Fruit fly (Drosophila melanogaster) whole organism, embryonic: Measurements from ENCODE around the gene Scgalpha.
A peak's percentile ranks its signal among the peaks of the same experiment; 100 is the strongest.

Experiments used
- Antp ChIP-seq: fragments of 200-800 bp; sonication (Bioruptor generic); optimal IDR thresholded peaks from 3 replicates; lab custom pipeline; 2016; ENCODE audit warnings: missing biosample characterization, missing genetic modification characterization
- BtbVII ChIP-seq: fragments of 200-800 bp; sonication (Bioruptor generic); optimal IDR thresholded peaks from 3 replicates; lab custom pipeline; 2017; ENCODE audit warnings: missing biosample characterization, mild to moderate bottlenecking, missing genetic modification characterization
- CG10959 ChIP-seq: fragments of 200-800 bp; sonication (Bioruptor generic); IDR thresholded peaks from 2 replicates; pipeline ENCODE4 v1.3.6; 2022; ENCODE audit warnings: missing biosample characterization, missing genetic modification characterization
- CG11085 ChIP-seq: fragments of 200-800 bp; sonication (Bioruptor generic); IDR thresholded peaks from 2 replicates; pipeline ENCODE4 v1.3.6; 2022; ENCODE audit warnings: missing biosample characterization, missing genetic modification characterization
- CG12071 ChIP-seq: fragments of 200-800 bp; sonication (Bioruptor generic); optimal IDR thresholded peaks from 3 replicates; lab custom pipeline; 2018; ENCODE audit warnings: missing biosample characterization, mild to moderate bottlenecking, missing genetic modification characterization
- CG12236 ChIP-seq: fragments of 200-800 bp; sonication (Bioruptor generic); optimal IDR thresholded peaks from 2 replicates; lab custom pipeline; 2016; ENCODE audit warnings: missing biosample characterization, missing genetic modification characterization
- CG12744 ChIP-seq: fragments of 200-800 bp; sonication (Bioruptor generic); optimal IDR thresholded peaks from 2 replicates; lab custom pipeline; 2016; ENCODE audit warnings: missing biosample characterization, missing genetic modification characterization
- CG13624 ChIP-seq: fragments of 200-800 bp; sonication (Bioruptor generic); optimal IDR thresholded peaks from 2 replicates; lab custom pipeline; 2016; ENCODE audit warnings: missing biosample characterization, missing genetic modification characterization
- CG15601 ChIP-seq: fragments of 200-800 bp; sonication (Bioruptor generic); optimal IDR thresholded peaks from 3 replicates; lab custom pipeline; 2019; ENCODE audit warnings: missing biosample characterization, mild to moderate bottlenecking, missing genetic modification characterization, moderate library complexity
- CG32532 ChIP-seq: fragments of 200-800 bp; sonication (Bioruptor generic); IDR thresholded peaks from 2 replicates; pipeline ENCODE4 v1.3.6; 2022; ENCODE audit warnings: missing biosample characterization, missing genetic modification characterization
- CG32767 ChIP-seq: fragments of 200-800 bp; sonication (Bioruptor generic); IDR thresholded peaks from 2 replicates; pipeline ENCODE4 v1.3.6; 2022; ENCODE audit warnings: missing biosample characterization, missing genetic modification characterization
- CG34224 ChIP-seq: fragments of 200-800 bp; sonication (Bioruptor generic); IDR thresholded peaks from 3 replicates; pipeline ENCODE4 v1.3.6; 2022; ENCODE audit warnings: missing biosample characterization, missing genetic modification characterization; ENCODE audit not compliant: partially characterized antibody
- CG3838 ChIP-seq: fragments of 200-800 bp; sonication (Bioruptor generic); optimal IDR thresholded peaks from 3 replicates; lab custom pipeline; 2016; ENCODE audit warnings: missing biosample characterization, missing genetic modification characterization
- CG3847 ChIP-seq: fragments of 200-800 bp; sonication (Bioruptor generic); IDR thresholded peaks from 2 replicates; pipeline ENCODE4 v1.3.6; 2022; ENCODE audit warnings: missing biosample characterization, missing genetic modification characterization
- CG43689 ChIP-seq: fragments of 200-800 bp; sonication (Bioruptor generic); IDR thresholded peaks from 2 replicates; pipeline ENCODE4 v1.3.6; 2022; ENCODE audit warnings: missing biosample characterization, missing genetic modification characterization
- CG4730 ChIP-seq: fragments of 200-800 bp; sonication (Bioruptor generic); IDR thresholded peaks from 2 replicates; pipeline ENCODE4 v1.3.6; 2022; ENCODE audit warnings: missing biosample characterization, missing genetic modification characterization
- CG4854 ChIP-seq: fragments of 200-800 bp; sonication (Bioruptor generic); optimal IDR thresholded peaks from 2 replicates; lab custom pipeline; 2016; ENCODE audit warnings: missing biosample characterization, missing genetic modification characterization, inconsistent platforms
- CG6272 ChIP-seq: fragments of 200-800 bp; sonication (Bioruptor generic); IDR thresholded peaks from 2 replicates; pipeline ENCODE4 v1.3.6; 2022; ENCODE audit warnings: missing biosample characterization, missing genetic modification characterization
- CG6689 ChIP-seq: fragments of 200-800 bp; sonication (Bioruptor generic); IDR thresholded peaks from 2 replicates; pipeline ENCODE4 v1.3.6; 2022; ENCODE audit warnings: missing biosample characterization, missing genetic modification characterization
- CG6854 ChIP-seq: fragments of 200-800 bp; sonication (Bioruptor generic); optimal IDR thresholded peaks from 3 replicates; lab custom pipeline; 2017; ENCODE audit warnings: missing biosample characterization, mild to moderate bottlenecking, missing genetic modification characterization
- CG7372 ChIP-seq: fragments of 200-800 bp; sonication (Bioruptor generic); IDR thresholded peaks from 2 replicates; pipeline ENCODE4 v1.3.6; 2022; ENCODE audit warnings: missing biosample characterization, missing genetic modification characterization
- CG7928 ChIP-seq: fragments of 200-800 bp; sonication (Bioruptor generic); optimal IDR thresholded peaks from 2 replicates; lab custom pipeline; 2017; ENCODE audit warnings: missing biosample characterization, mild to moderate bottlenecking, missing genetic modification characterization
- CG7963 ChIP-seq: fragments of 200-800 bp; sonication (Bioruptor generic); IDR thresholded peaks from 3 replicates; pipeline ENCODE4 v1.3.6; 2022; ENCODE audit warnings: missing biosample characterization, missing genetic modification characterization; ENCODE audit not compliant: partially characterized antibody
- Chrac-16 ChIP-seq: fragments of 200-800 bp; sonication (Bioruptor generic); optimal IDR thresholded peaks from 3 replicates; lab custom pipeline; 2016; ENCODE audit warnings: missing biosample characterization, missing genetic modification characterization
- Ets97D ChIP-seq: fragments of 200-800 bp; sonication (Bioruptor generic); optimal IDR thresholded peaks from 3 replicates; lab custom pipeline; 2016; ENCODE audit warnings: missing biosample characterization, missing genetic modification characterization
- Fer3 ChIP-seq: fragments of 200-800 bp; sonication (Bioruptor generic); optimal IDR thresholded peaks from 2 replicates; lab custom pipeline; 2018; ENCODE audit warnings: missing biosample characterization, mild to moderate bottlenecking, missing genetic modification characterization, moderate library complexity
- Hr39 ChIP-seq: fragments of >200 bp; optimal IDR thresholded peaks from 2 replicates; lab custom pipeline; 2017
- Lpt ChIP-seq: fragments of >200 bp; optimal IDR thresholded peaks from 2 replicates; lab custom pipeline; 2018; ENCODE audit warnings: missing biosample characterization, missing genetic modification characterization
- MBD-R2 ChIP-seq: fragments of 200-800 bp; sonication (Bioruptor generic); IDR thresholded peaks from 2 replicates; pipeline ENCODE4 v1.3.6; 2022; ENCODE audit warnings: missing biosample characterization, missing genetic modification characterization
- Med ChIP-seq: fragments of 200-800 bp; sonication (Bioruptor generic); peaks from one replicate; lab custom pipeline; 2016; ENCODE audit warnings: missing biosample characterization, missing genetic modification characterization, mild to moderate bottlenecking, inconsistent platforms, moderate library complexity
- NfI ChIP-seq: fragments of 200-800 bp; sonication (Bioruptor generic); optimal IDR thresholded peaks from 3 replicates; lab custom pipeline; 2018; ENCODE audit warnings: missing biosample characterization, mild to moderate bottlenecking, missing genetic modification characterization, moderate library complexity
- Scr ChIP-seq: fragments of 200-800 bp; sonication (Bioruptor generic); IDR thresholded peaks from 2 replicates; pipeline ENCODE4 v1.3.6; 2022; ENCODE audit warnings: missing biosample characterization, missing genetic modification characterization; ENCODE audit not compliant: partially characterized antibody
- Side ChIP-seq: fragments of 200-800 bp; sonication (Bioruptor generic); optimal IDR thresholded peaks from 2 replicates; lab custom pipeline; 2016; ENCODE audit warnings: missing biosample characterization, missing genetic modification characterization
- Taf1 ChIP-seq: fragments of 200-800 bp; sonication (Bioruptor generic); IDR thresholded peaks from 2 replicates; pipeline ENCODE4 v1.3.6; 2022; ENCODE audit warnings: missing biosample characterization, missing genetic modification characterization
- Vsx1 ChIP-seq: fragments of 200-800 bp; sonication (Bioruptor generic); optimal IDR thresholded peaks from 2 replicates; lab custom pipeline; 2017; ENCODE audit warnings: missing biosample characterization, mild to moderate bottlenecking, missing genetic modification characterization, missing genetic modification reagents
- ac ChIP-seq: fragments of 200-800 bp; sonication (Bioruptor generic); optimal IDR thresholded peaks from 3 replicates; lab custom pipeline; 2017; ENCODE audit warnings: missing biosample characterization, mild to moderate bottlenecking, missing genetic modification characterization
- btn ChIP-seq: fragments of 200-800 bp; sonication (Bioruptor generic); optimal IDR thresholded peaks from 2 replicates; lab custom pipeline; 2016; ENCODE audit warnings: missing biosample characterization, missing genetic modification characterization
- chinmo ChIP-seq: fragments of 200-800 bp; sonication (Bioruptor generic); IDR thresholded peaks from 4 replicates; pipeline ENCODE4 v1.3.6; 2022; ENCODE audit warnings: missing biosample characterization, missing genetic modification characterization; ENCODE audit not compliant: partially characterized antibody
- chn ChIP-seq: fragments of 200-800 bp; sonication (Bioruptor generic); optimal IDR thresholded peaks from 2 replicates; lab custom pipeline; 2016; ENCODE audit warnings: missing biosample characterization, missing genetic modification characterization
- ci ChIP-seq: fragments of 200-800 bp; sonication (Bioruptor generic); IDR thresholded peaks from 3 replicates; pipeline ENCODE4 v1.3.6; 2022; ENCODE audit warnings: missing biosample characterization, missing genetic modification characterization
- crol ChIP-seq: fragments of 200-800 bp; sonication (Bioruptor generic); IDR thresholded peaks from 2 replicates; pipeline ENCODE4 v1.3.6; 2022; ENCODE audit warnings: missing biosample characterization, missing genetic modification characterization
- dysf ChIP-seq: fragments of 200-800 bp; sonication (Bioruptor generic); IDR thresholded peaks from 3 replicates; pipeline ENCODE4 v1.3.6; 2022; ENCODE audit warnings: missing biosample characterization, missing genetic modification characterization
- ken ChIP-seq: fragments of 200-800 bp; sonication (Bioruptor generic); IDR thresholded peaks from 3 replicates; pipeline ENCODE4 v1.3.6; 2022; ENCODE audit warnings: missing biosample characterization, missing genetic modification characterization
- lov ChIP-seq, 2 experiments: fragments of 200-800 bp in 1 of 2; fragments of >200 bp in 1 of 2; sonication (Bioruptor generic) in 1 of 2; IDR thresholded peaks in 1 of 2; optimal IDR thresholded peaks in 1 of 2; 2 replicates in 1 of 2; 3 replicates in 1 of 2; pipeline versions ENCODE4 v1.3.6 to Lab custom; 2017 to 2022; ENCODE audit warnings: missing biosample characterization in 1 of 2, missing genetic modification characterization in 1 of 2
- onecut ChIP-seq: fragments of 200-800 bp; sonication (Bioruptor generic); IDR thresholded peaks from 2 replicates; pipeline ENCODE4 v1.3.6; 2022; ENCODE audit warnings: missing biosample characterization, missing genetic modification characterization
- p53 ChIP-seq: fragments of 200-800 bp; sonication (Bioruptor generic); optimal IDR thresholded peaks from 2 replicates; lab custom pipeline; 2016; ENCODE audit warnings: missing biosample characterization, missing genetic modification characterization
- pum ChIP-seq: fragments of 200-800 bp; sonication (Bioruptor generic); optimal IDR thresholded peaks from 2 replicates; lab custom pipeline; 2016; ENCODE audit warnings: missing biosample characterization, missing genetic modification characterization
- sens ChIP-seq: fragments of 200-800 bp; sonication (Bioruptor generic); peaks from one replicate; lab custom pipeline; 2016; ENCODE audit warnings: missing biosample characterization, missing genetic modification characterization
- sob ChIP-seq: fragments of 200-800 bp; sonication (Bioruptor generic); IDR thresholded peaks from 2 replicates; pipeline ENCODE4 v1.3.6; 2022; ENCODE audit warnings: missing biosample characterization, missing genetic modification characterization
- trh ChIP-seq: fragments of 200-800 bp; sonication (Bioruptor generic); optimal IDR thresholded peaks from 2 replicates; lab custom pipeline; 2016; ENCODE audit warnings: missing biosample characterization, missing genetic modification characterization
- zfh1 ChIP-seq: fragments of 200-800 bp; sonication (Bioruptor generic); IDR thresholded peaks from 3 replicates; pipeline ENCODE4 v1.3.6; 2022; ENCODE audit warnings: missing biosample characterization, missing genetic modification characterization

The Scgalpha gene

dm6 chr2L:8333624-8334023 is 30.4 kb downstream of the Scgalpha start:
- no peak for TF ChIP-seq trh (GFP tag; lab: Kevin White, UChicago)
- TF ChIP-seq CG13624 (GFP tag; lab: Kevin White, UChicago) = no peak
- no peak for TF ChIP-seq Chrac-16
- TF ChIP-seq Vsx1 = no peak
- TF ChIP-seq Fer3 (tag; lab: Kevin White, UChicago) = no peak
- TF ChIP-seq Hr39 (lab: Kevin White, UChicago) = peak; percentile 75
- TF ChIP-seq p53 (GFP tag; lab: Kevin White, UChicago) = no peak
- TF ChIP-seq CG10959 (GFP tag; lab: Robert Waterston, UW) = no peak
- 0 out of 3 replicates have a peak, but pooled peaks have one; percentile 13 for TF ChIP-seq CG7963 (GFP tag; lab: Robert Waterston, UW)
- TF ChIP-seq CG3847 (GFP tag; lab: Robert Waterston, UW) = no peak
- TF ChIP-seq onecut (GFP tag; lab: Robert Waterston, UW) = no peak
- no peak for TF ChIP-seq Antp
- TF ChIP-seq CG3838 = no peak
- no peak for TF ChIP-seq CG15601 (tag; lab: Kevin White, UChicago)
- TF ChIP-seq ac (GFP tag; lab: Kevin White, UChicago) = no peak
- no peak for TF ChIP-seq CG12071 (GFP tag; lab: Kevin White, UChicago)
- no peak for TF ChIP-seq CG4854 (GFP tag; lab: Kevin White, UChicago)
- no peak for TF ChIP-seq dysf
- TF ChIP-seq crol (GFP tag; lab: Robert Waterston, UW) = peak; percentile 41
- TF ChIP-seq CG6272 (GFP tag; lab: Robert Waterston, UW) = no peak

dm6 chr2L:8334705-8335104 is 31.5 kb downstream of the Scgalpha start:
- TF ChIP-seq pum (no peak), CG12236 (GFP tag; lab: Kevin White, UChicago) (no peak), Lpt (GFP tag; lab: Kevin White, UChicago) (no peak), CG12744 (GFP tag; lab: Kevin White, UChicago) (peak; percentile 31), sens (GFP tag; lab: Kevin White, UChicago) (peak; percentile 81), CG7963 (GFP tag; lab: Robert Waterston, UW) (no peak), Taf1 (GFP tag; lab: Robert Waterston, UW) (no peak), sob (GFP tag; lab: Robert Waterston, UW) (0 out of 2 replicates have a peak, but pooled peaks have one; percentile 28), ken (peak; percentile 39; the same call in 1 of the 3 replicates), chn (GFP tag; lab: Kevin White, UChicago) (no peak), MBD-R2 (GFP tag; lab: Robert Waterston, UW) (0 out of 2 replicates have a peak, but pooled peaks have one; percentile 34), NfI (GFP tag; lab: Kevin White, UChicago) (no peak), CG6854 (GFP tag; lab: Kevin White, UChicago) (no peak), ci (GFP tag; lab: Robert Waterston, UW) (peak; percentile 74; the same call in 2 of the 3 replicates), CG34224 (no peak), CG11085 (GFP tag; lab: Robert Waterston, UW) (no peak), Side (no peak), CG43689 (no peak), CG32767 (GFP tag; lab: Robert Waterston, UW) (no peak), Scr (GFP tag; lab: Robert Waterston, UW) (no peak), CG6272 (GFP tag; lab: Robert Waterston, UW) (0 out of 2 replicates have a peak, but pooled peaks have one; percentile 25), CG7372 (GFP tag; lab: Robert Waterston, UW) (peak; percentile 99), CG7928 (GFP tag; lab: Kevin White, UChicago) (no peak), CG6689 (0 out of 2 replicates have a peak, but pooled peaks have one; percentile 18), chinmo (0 out of 4 replicates have a peak, but pooled peaks have one; percentile 68), CG4730 (GFP tag; lab: Robert Waterston, UW) (no peak), Med (peak; percentile 70), CG32532 (GFP tag; lab: Robert Waterston, UW) (0 out of 2 replicates have a peak, but pooled peaks have one; percentile 32), lov (optimal IDR thresholded peaks at IDR 0.05; lab: Kevin White, UChicago) (no peak), lov (GFP tag; IDR thresholded peaks at IDR 0.05; lab: Robert Waterston, UW) (peak; percentile 66; the same call in 1 of the 3 replicates), btn (GFP tag; lab: Kevin White, UChicago) (no peak), BtbVII (GFP tag; lab: Kevin White, UChicago) (no peak), Ets97D (no peak), zfh1 (GFP tag; lab: Robert Waterston, UW) (peak; percentile 63; the same call in 2 of the 3 replicates)
